Worm (Caenorhabditis elegans): Measurements from ENCODE around the gene mdt-9.

- no peak for TF ChIP-seq ztf-11 (tag; optimal IDR thresholded peaks at IDR 0.05)
- no peak for TF ChIP-seq blmp-1 (tag; optimal IDR thresholded peaks at IDR 0.05)
- TF ChIP-seq mep-1 (tag; optimal IDR thresholded peaks at IDR 0.05): no peak
- no peak for TF ChIP-seq unc-120 (tag; optimal IDR thresholded peaks at IDR 0.05; ENCODE audit: poor library complexity, severe bottlenecking)
- TF ChIP-seq zip-8 (tag; optimal IDR thresholded peaks at IDR 0.05): no peak
- no peak for TF ChIP-seq ces-1 (GFP tag; optimal IDR thresholded peaks at IDR 0.05)
- TF ChIP-seq pha-4 (tag; optimal IDR thresholded peaks at IDR 0.05): no peak
- no peak for TF ChIP-seq lin-13 (tag; optimal IDR thresholded peaks at IDR 0.05)
- TF ChIP-seq elt-1 (tag; optimal IDR thresholded peaks at IDR 0.05; ENCODE audit: borderline replicate concordance, insufficient read depth): no peak
- no peak for TF ChIP-seq elt-3 (tag; optimal IDR thresholded peaks at IDR 0.05)
- no peak for TF ChIP-seq unc-62 (GFP tag; optimal IDR thresholded peaks at IDR 0.05)
- no peak for TF ChIP-seq nhr-28 (tag; optimal IDR thresholded peaks at IDR 0.05)
- TF ChIP-seq nhr-2 (tag; optimal IDR thresholded peaks at IDR 0.05): no peak
Observed at ce11 chrIV:13381823-13382222, 4.4 kb upstream of the mdt-9 start, which contains the start of gene emc-3.

All from whole organism, mixed stage, embryonic.